Worm (Caenorhabditis elegans): Measurements from ENCODE around the gene F54D10.7.

The F54D10.7 gene

ce11 chrII:3821248-3821647 lies at the start of gene F54D10.7:
Gene F54D10.7, minus strand, starts transcription at chrII:3821296.
- TF ChIP-seq ceh-43 (GFP tag; optimal IDR thresholded peaks at IDR 0.05) = no peak
- no peak for TF ChIP-seq cnd-1 (tag; optimal IDR thresholded peaks at IDR 0.05)
- no peak for TF ChIP-seq ces-1 (GFP tag; optimal IDR thresholded peaks at IDR 0.05)
- no peak for TF ChIP-seq snpc-4 (tag; optimal IDR thresholded peaks at IDR 0.05)
- no peak for TF ChIP-seq nhr-237 (tag; optimal IDR thresholded peaks at IDR 0.05)
- no peak for TF ChIP-seq unc-62 (GFP tag; optimal IDR thresholded peaks at IDR 0.05)
- no peak for TF ChIP-seq bed-3 (GFP tag; optimal IDR thresholded peaks at IDR 0.05)
- TF ChIP-seq ceh-83 (GFP tag; optimal IDR thresholded peaks at IDR 0.05) = no peak
- TF ChIP-seq lin-32 (GFP tag; optimal IDR thresholded peaks at IDR 0.05) = no peak
- TF ChIP-seq unc-39 (tag; optimal IDR thresholded peaks at IDR 0.05) = no peak
- TF ChIP-seq ceh-39 (tag; optimal IDR thresholded peaks at IDR 0.05) = no peak
- TF ChIP-seq elt-1 (tag; optimal IDR thresholded peaks at IDR 0.05; ENCODE audit: borderline replicate concordance, insufficient read depth) = no peak
- TF ChIP-seq nhr-28 (tag; optimal IDR thresholded peaks at IDR 0.05) = no peak
- no peak for TF ChIP-seq ham-2 (GFP tag; optimal IDR thresholded peaks at IDR 0.05)

ce11 chrII:3869601-3870000 lies 48.5 kb upstream of the F54D10.7 start, which contains the start of gene oac-10:
Gene oac-10, plus strand, starts transcription at chrII:3869901.
- TF ChIP-seq pha-4 (tag; optimal IDR thresholded peaks at IDR 0.05) = no peak

- no peak for TF ChIP-seq bed-3 (GFP tag; optimal IDR thresholded peaks at IDR 0.05)
- no peak for TF ChIP-seq ces-1 (GFP tag; optimal IDR thresholded peaks at IDR 0.05)
- no peak for TF ChIP-seq snpc-4 (tag; optimal IDR thresholded peaks at IDR 0.05)
- TF ChIP-seq lin-13 (tag; optimal IDR thresholded peaks at IDR 0.05) = no peak
- TF ChIP-seq ztf-11 (tag; optimal IDR thresholded peaks at IDR 0.05) = no peak
- no peak for TF ChIP-seq sem-2 (GFP tag; optimal IDR thresholded peaks at IDR 0.05)
- no peak for TF ChIP-seq tbx-8 (GFP tag; optimal IDR thresholded peaks at IDR 0.05)
- TF ChIP-seq ceh-43 (GFP tag; optimal IDR thresholded peaks at IDR 0.05) = no peak
Measured at ce11 chrII:3864652-3865051, 43.6 kb upstream of the F54D10.7 start, which contains the start of gene nhr-261. Gene nhr-261, minus strand, starts transcription at chrII:3864752.

ce11 chrII:3862053-3862452 lies 41.0 kb upstream of the F54D10.7 start:
- no peak for TF ChIP-seq nhr-2 (tag; optimal IDR thresholded peaks at IDR 0.05)
- TF ChIP-seq zip-8 (tag; optimal IDR thresholded peaks at IDR 0.05) = no peak
- no peak for TF ChIP-seq mls-2 (tag; optimal IDR thresholded peaks at IDR 0.05)
- TF ChIP-seq bed-3 (GFP tag; optimal IDR thresholded peaks at IDR 0.05) = no peak
- TF ChIP-seq ceh-83 (GFP tag; optimal IDR thresholded peaks at IDR 0.05) = no peak
- TF ChIP-seq unc-39 (tag; optimal IDR thresholded peaks at IDR 0.05) = no peak
- no peak for TF ChIP-seq ztf-11 (tag; optimal IDR thresholded peaks at IDR 0.05)
- TF ChIP-seq mab-5 (tag; optimal IDR thresholded peaks at IDR 0.05) = no peak
- TF ChIP-seq elt-1 (tag; optimal IDR thresholded peaks at IDR 0.05; ENCODE audit: borderline replicate concordance, insufficient read depth) = no peak
- no peak for TF ChIP-seq unc-62 (GFP tag; optimal IDR thresholded peaks at IDR 0.05)

ce11 chrII:3860826-3861225 lies 39.7 kb upstream of the F54D10.7 start, which contains the start of gene oac-11:
Gene oac-11, minus strand, starts transcription at chrII:3860926.
- TF ChIP-seq blmp-1 (tag; optimal IDR thresholded peaks at IDR 0.05) (no peak), ces-1 (GFP tag; optimal IDR thresholded peaks at IDR 0.05) (no peak), elt-1 (tag; optimal IDR thresholded peaks at IDR 0.05; ENCODE audit: borderline replicate concordance, insufficient read depth) (no peak), nhr-237 (tag; optimal IDR thresholded peaks at IDR 0.05) (no peak), nhr-12 (tag; optimal IDR thresholded peaks at IDR 0.05) (no peak), nhr-2 (tag; optimal IDR thresholded peaks at IDR 0.05) (no peak), bed-3 (GFP tag; optimal IDR thresholded peaks at IDR 0.05) (no peak)

- no peak for TF ChIP-seq M03D4.4 (tag; optimal IDR thresholded peaks at IDR 0.05)
- TF ChIP-seq ceh-43 (GFP tag; optimal IDR thresholded peaks at IDR 0.05) = no peak
- TF ChIP-seq mab-5 (tag; optimal IDR thresholded peaks at IDR 0.05) = no peak
- no peak for TF ChIP-seq lin-13 (tag; optimal IDR thresholded peaks at IDR 0.05)
- TF ChIP-seq drap-1 (GFP tag; optimal IDR thresholded peaks at IDR 0.05) = no peak
- TF ChIP-seq ceh-83 (GFP tag; optimal IDR thresholded peaks at IDR 0.05) = no peak
- TF ChIP-seq pha-4 (tag; optimal IDR thresholded peaks at IDR 0.05) = no peak
- TF ChIP-seq tbx-8 (GFP tag; optimal IDR thresholded peaks at IDR 0.05) = no peak
- no peak for TF ChIP-seq snpc-4 (tag; optimal IDR thresholded peaks at IDR 0.05)
- TF ChIP-seq mls-2 (tag; optimal IDR thresholded peaks at IDR 0.05) = no peak
- TF ChIP-seq unc-120 (tag; optimal IDR thresholded peaks at IDR 0.05; ENCODE audit: poor library complexity, severe bottlenecking) = no peak
- no peak for TF ChIP-seq mep-1 (tag; optimal IDR thresholded peaks at IDR 0.05)
- TF ChIP-seq ces-1 (GFP tag; optimal IDR thresholded peaks at IDR 0.05) = no peak
- TF ChIP-seq unc-62 (GFP tag; optimal IDR thresholded peaks at IDR 0.05) = no peak
- no peak for TF ChIP-seq nhr-237 (tag; optimal IDR thresholded peaks at IDR 0.05)
- TF ChIP-seq cnd-1 (tag; optimal IDR thresholded peaks at IDR 0.05) = no peak
- TF ChIP-seq elt-3 (tag; optimal IDR thresholded peaks at IDR 0.05) = no peak
Measured at ce11 chrII:3852654-3853053, 31.6 kb upstream of the F54D10.7 start, which contains the start of gene nhr-257. Gene nhr-257, plus strand, starts transcription at chrII:3852954.

Measured in whole organism, mixed stage, embryonic.